Fruit fly (Drosophila melanogaster) whole organism, embryonic: ENCODE results near the gene mon2.

Source experiments
- Ada2b ChIP-seq: fragments of 200-800 bp; sonication (Bioruptor generic); IDR thresholded peaks from 2 replicates; pipeline ENCODE4 v1.3.6; 2022; ENCODE audit warnings: missing biosample characterization, missing genetic modification characterization
- Blimp-1 ChIP-seq: fragments of 200-800 bp; sonication (Bioruptor generic); optimal IDR thresholded peaks from 3 replicates; lab custom pipeline; 2018; ENCODE audit warnings: missing biosample characterization, missing genetic modification characterization, mild to moderate bottlenecking, moderate library complexity, missing genetic modification reagents
- CG10147 ChIP-seq: fragments of 200-800 bp; sonication (Bioruptor generic); optimal IDR thresholded peaks from 2 replicates; lab custom pipeline; 2019; ENCODE audit warnings: missing biosample characterization, mild to moderate bottlenecking, missing genetic modification characterization, moderate library complexity
- CG11695 ChIP-seq: fragments of 200-800 bp; sonication (Bioruptor generic); IDR thresholded peaks from 3 replicates; pipeline ENCODE4 v1.3.6; 2022; ENCODE audit warnings: missing biosample characterization, missing genetic modification characterization
- CG12104 ChIP-seq: fragments of 200-800 bp; sonication (Bioruptor generic); optimal IDR thresholded peaks from 3 replicates; lab custom pipeline; 2016; ENCODE audit warnings: missing biosample characterization, missing genetic modification characterization
- CG14014 ChIP-seq: fragments of 200-800 bp; sonication (Bioruptor generic); IDR thresholded peaks from 2 replicates; pipeline ENCODE4 v1.3.6; 2022; ENCODE audit warnings: missing biosample characterization, missing genetic modification characterization
- CG1832 ChIP-seq: fragments of 200-800 bp; sonication (Bioruptor generic); optimal IDR thresholded peaks from 2 replicates; lab custom pipeline; 2017; ENCODE audit warnings: missing biosample characterization, mild to moderate bottlenecking, missing genetic modification characterization, inconsistent platforms
- CG18476 ChIP-seq: fragments of 200-800 bp; sonication (Bioruptor generic); optimal IDR thresholded peaks from 2 replicates; lab custom pipeline; 2016; ENCODE audit warnings: missing biosample characterization, mild to moderate bottlenecking, missing genetic modification characterization
- CG2120 ChIP-seq: fragments of 200-800 bp; sonication (Bioruptor generic); optimal IDR thresholded peaks from 3 replicates; lab custom pipeline; 2016; ENCODE audit warnings: missing biosample characterization, missing genetic modification characterization
- CG2202 ChIP-seq: fragments of 200-800 bp; sonication (Bioruptor generic); optimal IDR thresholded peaks from 2 replicates; lab custom pipeline; 2018; ENCODE audit warnings: missing biosample characterization, mild to moderate bottlenecking, missing genetic modification characterization
- CG30020 ChIP-seq: fragments of 200-800 bp; optimal IDR thresholded peaks from 2 replicates; lab custom pipeline; 2019; ENCODE audit warnings: missing biosample characterization, mild to moderate bottlenecking, missing genetic modification characterization, moderate library complexity
- CG32532 ChIP-seq: fragments of 200-800 bp; sonication (Bioruptor generic); IDR thresholded peaks from 2 replicates; pipeline ENCODE4 v1.3.6; 2022; ENCODE audit warnings: missing biosample characterization, missing genetic modification characterization
- CG32767 ChIP-seq: fragments of 200-800 bp; sonication (Bioruptor generic); IDR thresholded peaks from 2 replicates; pipeline ENCODE4 v1.3.6; 2022; ENCODE audit warnings: missing biosample characterization, missing genetic modification characterization
- CG33557 ChIP-seq: fragments of 200-800 bp; sonication (Bioruptor generic); optimal IDR thresholded peaks from 2 replicates; lab custom pipeline; 2019; ENCODE audit warnings: missing biosample characterization, mild to moderate bottlenecking, missing genetic modification characterization, moderate library complexity
- CG3726 ChIP-seq: fragments of 200-800 bp; sonication (Bioruptor generic); IDR thresholded peaks from 3 replicates; pipeline ENCODE4, ENCODE4 v1.3.6; 2022; ENCODE audit warnings: missing biosample characterization, missing genetic modification characterization
- CG4360 ChIP-seq: fragments of 200-800 bp; sonication (Bioruptor generic); IDR thresholded peaks from 2 replicates; pipeline ENCODE4 v1.3.6; 2022; ENCODE audit warnings: missing biosample characterization, missing genetic modification characterization
- CG4424 ChIP-seq: fragments of 200-800 bp; sonication (Bioruptor generic); optimal IDR thresholded peaks from 3 replicates; lab custom pipeline; 2016; ENCODE audit warnings: missing biosample characterization, missing genetic modification characterization
- CG4820 ChIP-seq: fragments of 200-800 bp; sonication (Bioruptor generic); optimal IDR thresholded peaks from 3 replicates; lab custom pipeline; 2016; ENCODE audit warnings: missing biosample characterization, missing genetic modification characterization
- CG6689 ChIP-seq: fragments of 200-800 bp; sonication (Bioruptor generic); IDR thresholded peaks from 2 replicates; pipeline ENCODE4 v1.3.6; 2022; ENCODE audit warnings: missing biosample characterization, missing genetic modification characterization
- CG7372 ChIP-seq: fragments of 200-800 bp; sonication (Bioruptor generic); IDR thresholded peaks from 2 replicates; pipeline ENCODE4 v1.3.6; 2022; ENCODE audit warnings: missing biosample characterization, missing genetic modification characterization
- Chrac-16 ChIP-seq: fragments of 200-800 bp; sonication (Bioruptor generic); optimal IDR thresholded peaks from 3 replicates; lab custom pipeline; 2016; ENCODE audit warnings: missing biosample characterization, missing genetic modification characterization
- D19A ChIP-seq: fragments of 200-800 bp; optimal IDR thresholded peaks from 3 replicates; lab custom pipeline; 2019; ENCODE audit warnings: missing biosample characterization, mild to moderate bottlenecking, missing genetic modification characterization, moderate library complexity
- Deaf1 ChIP-seq: fragments of 200-800 bp; optimal IDR thresholded peaks from 3 replicates; lab custom pipeline; 2019; ENCODE audit warnings: missing biosample characterization, mild to moderate bottlenecking, missing genetic modification characterization, moderate library complexity
- Drgx ChIP-seq: fragments of 200-800 bp; sonication (Bioruptor generic); IDR thresholded peaks from 2 replicates; pipeline ENCODE4 v1.3.6; 2022; ENCODE audit warnings: missing biosample characterization, missing genetic modification characterization
- Eip74EF ChIP-seq, 2 experiments: fragments of 200-800 bp in 1 of 2; fragments of >200 bp in 1 of 2; sonication (Bioruptor generic) in 1 of 2; optimal IDR thresholded peaks; 2 replicates each; lab custom pipeline; 2017 to 2019; ENCODE audit warnings: missing biosample characterization in 2 of 2, missing genetic modification characterization in 2 of 2, mild to moderate bottlenecking in 1 of 2, moderate library complexity in 1 of 2
- H15 ChIP-seq: fragments of 200-800 bp; sonication (Bioruptor generic); IDR thresholded peaks from 3 replicates; pipeline ENCODE4 v1.3.6; 2022; ENCODE audit warnings: missing biosample characterization, missing genetic modification characterization
- Hr3 ChIP-seq: fragments of 200-800 bp; sonication (Bioruptor generic); optimal IDR thresholded peaks from 3 replicates; lab custom pipeline; 2016; ENCODE audit warnings: missing biosample characterization, missing genetic modification characterization
- Med ChIP-seq: fragments of 200-800 bp; sonication (Bioruptor generic); peaks from one replicate; lab custom pipeline; 2016; ENCODE audit warnings: missing biosample characterization, missing genetic modification characterization, mild to moderate bottlenecking, inconsistent platforms, moderate library complexity
- Oaz ChIP-seq: fragments of 200-800 bp; sonication (Bioruptor generic); IDR thresholded peaks from 2 replicates; pipeline ENCODE4 v1.3.6; 2022; ENCODE audit warnings: missing biosample characterization, missing genetic modification characterization
- Pdp1 ChIP-seq, 2 experiments: fragments of 200-800 bp; sonication (Bioruptor generic); optimal IDR thresholded peaks; 3 replicates each; lab custom pipeline; 2016; ENCODE audit warnings: missing biosample characterization in 2 of 2, missing genetic modification characterization in 2 of 2, mild to moderate bottlenecking in 1 of 2, moderate library complexity in 1 of 2
- Trl ChIP-seq, 3 experiments: fragments of >200 bp in 2 of 3; fragments of 200-800 bp in 1 of 3; sonication (Bioruptor generic) in 1 of 3; optimal IDR thresholded peaks; 2 replicates in 1 of 3; 3 replicates in 2 of 3; lab custom pipeline; 2016 to 2017; ENCODE audit warnings: missing biosample characterization in 1 of 3, missing genetic modification characterization in 1 of 3
- aop ChIP-seq: fragments of 200-800 bp; sonication (Bioruptor generic); IDR thresholded peaks from 2 replicates; pipeline ENCODE4 v1.3.6; 2022; ENCODE audit warnings: missing biosample characterization, missing genetic modification characterization
- cato ChIP-seq: fragments of 200-800 bp; sonication (Bioruptor generic); optimal IDR thresholded peaks from 2 replicates; lab custom pipeline; 2016; ENCODE audit warnings: missing biosample characterization, missing genetic modification characterization, borderline replicate concordance
- cg ChIP-seq: fragments of 200-800 bp; sonication (Bioruptor generic); optimal IDR thresholded peaks from 3 replicates; lab custom pipeline; 2019; ENCODE audit warnings: missing biosample characterization, mild to moderate bottlenecking, missing genetic modification characterization, moderate library complexity
- chinmo ChIP-seq: fragments of 200-800 bp; sonication (Bioruptor generic); IDR thresholded peaks from 4 replicates; pipeline ENCODE4 v1.3.6; 2022; ENCODE audit warnings: missing biosample characterization, missing genetic modification characterization; ENCODE audit not compliant: partially characterized antibody
- da ChIP-seq: fragments of 200-800 bp; sonication (Bioruptor generic); optimal IDR thresholded peaks from 2 replicates; lab custom pipeline; 2016; ENCODE audit warnings: missing biosample characterization, missing genetic modification characterization
- exex ChIP-seq: fragments of 200-800 bp; sonication (Bioruptor generic); optimal IDR thresholded peaks from 4 replicates; lab custom pipeline; 2018; ENCODE audit warnings: missing biosample characterization, mild to moderate bottlenecking, missing genetic modification characterization, moderate library complexity
- ftz-f1 ChIP-seq: fragments of 200-800 bp; sonication (Bioruptor generic); optimal IDR thresholded peaks from 2 replicates; lab custom pipeline; 2016; ENCODE audit warnings: missing biosample characterization, missing genetic modification characterization
- her ChIP-seq: fragments of 200-800 bp; sonication (Bioruptor generic); optimal IDR thresholded peaks from 2 replicates; lab custom pipeline; 2016; ENCODE audit warnings: missing biosample characterization, missing genetic modification characterization
- hkb ChIP-seq, 2 experiments: fragments of 200-800 bp in 1 of 2; fragments of >200 bp in 1 of 2; sonication (Bioruptor generic) in 1 of 2; IDR thresholded peaks in 1 of 2; optimal IDR thresholded peaks in 1 of 2; 2 replicates each; pipeline versions ENCODE4 v1.3.6 to Lab custom; 2017 to 2022; ENCODE audit warnings: missing biosample characterization in 1 of 2, missing genetic modification characterization in 1 of 2
- inv ChIP-seq: fragments of 200-800 bp; sonication (Bioruptor generic); IDR thresholded peaks from 2 replicates; pipeline ENCODE4 v1.3.6; 2022; ENCODE audit warnings: missing biosample characterization, missing genetic modification characterization; ENCODE audit not compliant: partially characterized antibody
- kni ChIP-seq: fragments of 200-800 bp; sonication (Bioruptor generic); optimal IDR thresholded peaks from 3 replicates; lab custom pipeline; 2017; ENCODE audit warnings: mild to moderate bottlenecking, missing biosample characterization, missing genetic modification reagents, missing genetic modification characterization
- lmd ChIP-seq: fragments of 200-800 bp; sonication (Bioruptor generic); IDR thresholded peaks from 2 replicates; pipeline ENCODE4 v1.3.6; 2022; ENCODE audit warnings: missing biosample characterization, missing genetic modification characterization
- lola ChIP-seq, 3 experiments: fragments of >200 bp in 2 of 3; fragments of 200-800 bp in 1 of 3; sonication (Bioruptor generic) in 1 of 3; optimal IDR thresholded peaks; 2 replicates each; lab custom pipeline; 2017 to 2019; ENCODE audit warnings: missing biosample characterization in 3 of 3, missing genetic modification characterization in 3 of 3, mild to moderate bottlenecking in 1 of 3, moderate library complexity in 1 of 3
- pros ChIP-seq: fragments of 200-800 bp; sonication (Bioruptor generic); optimal IDR thresholded peaks from 3 replicates; lab custom pipeline; 2019; ENCODE audit warnings: missing biosample characterization, mild to moderate bottlenecking, missing genetic modification characterization, moderate library complexity
- ttk ChIP-seq: fragments of 200-800 bp; sonication (Bioruptor generic); IDR thresholded peaks from 2 replicates; pipeline ENCODE4 v2.1.2; 2022; ENCODE audit warnings: missing biosample characterization, missing genetic modification characterization
- vnd ChIP-seq: fragments of 200-800 bp; sonication (Bioruptor generic); IDR thresholded peaks from 3 replicates; pipeline ENCODE4 v1.3.6; 2022; ENCODE audit warnings: missing biosample characterization, missing genetic modification characterization; ENCODE audit not compliant: partially characterized antibody
- vvl ChIP-seq: fragments of 200-800 bp; sonication (Bioruptor generic); IDR thresholded peaks from 2 replicates; pipeline ENCODE4 v1.3.6; 2022; ENCODE audit warnings: missing biosample characterization, missing genetic modification characterization
- yki ChIP-seq: fragments of >200 bp; optimal IDR thresholded peaks from 3 replicates; lab custom pipeline; 2018
- zen ChIP-seq: fragments of 200-800 bp; sonication (Bioruptor generic); optimal IDR thresholded peaks from 3 replicates; lab custom pipeline; 2018; ENCODE audit warnings: missing biosample characterization, mild to moderate bottlenecking, missing genetic modification characterization, moderate library complexity

mon2 gene

DNA sequence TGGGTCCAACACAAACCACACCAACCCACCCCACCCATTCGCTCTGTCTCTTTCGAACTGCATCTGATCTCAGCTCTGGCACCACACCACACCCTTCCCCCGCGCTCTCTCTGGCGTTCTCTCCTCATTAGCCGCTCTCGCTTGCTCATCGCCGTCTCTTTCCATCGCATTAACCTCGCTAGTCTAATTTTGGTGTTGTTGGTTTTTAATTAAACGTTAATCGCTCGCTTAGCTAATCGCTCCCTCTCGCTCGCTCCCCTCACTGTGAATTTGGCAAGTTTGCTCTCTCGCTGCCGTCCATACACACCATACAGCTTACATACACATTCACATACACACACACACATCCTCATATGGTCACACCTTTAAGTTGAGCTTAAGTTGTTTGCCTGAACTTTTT, 19.7 kb downstream of the mon2 start (continued):
- TF ChIP-seq CG33557 (no peak), zen (tag; lab: Kevin White, UChicago) (no peak), CG6689 (GFP tag; lab: Robert Waterston, UW) (no peak), CG12104 (no peak), CG4360 (GFP tag; lab: Robert Waterston, UW) (peak; percentile 64), vvl (peak; percentile 88), yki (peak; percentile 49), aop (no peak), CG11695 (GFP tag; lab: Robert Waterston, UW) (no peak), CG4424 (GFP tag; lab: Kevin White, UChicago) (no peak), CG2202 (tag; lab: Kevin White, UChicago) (no peak), CG2120 (GFP tag; lab: Kevin White, UChicago) (no peak), CG1832 (peak; percentile 75), CG32767 (GFP tag; lab: Robert Waterston, UW) (no peak), ftz-f1 (GFP tag; lab: Kevin White, UChicago) (peak; percentile 61), da (GFP tag; lab: Kevin White, UChicago) (no peak), kni (GFP tag; lab: Kevin White, UChicago) (peak; percentile 63), CG30020 (tag; lab: Kevin White, UChicago) (no peak), Eip74EF (GFP tag; optimal IDR thresholded peaks at IDR 0.05; lab: Kevin White, UChicago) (peak in 1 of 2 experiments; percentile 11), Trl (optimal IDR thresholded peaks at IDR 0.05; lab: Kevin White, UChicago) (peak; percentile 95 to 96), Trl (GFP tag; optimal IDR thresholded peaks at IDR 0.05; lab: Kevin White, UChicago) (no peak), CG10147 (GFP tag; lab: Kevin White, UChicago) (no peak), hkb (optimal IDR thresholded peaks at IDR 0.05; lab: Kevin White, UChicago) (no peak), hkb (GFP tag; IDR thresholded peaks at IDR 0.05; lab: Robert Waterston, UW) (no peak), Chrac-16 (no peak), ttk (GFP tag; lab: Robert Waterston, UW) (no peak; the same call in 1 of the 2 replicates), cg (GFP tag; lab: Kevin White, UChicago) (peak; percentile 79), CG4820 (GFP tag; lab: Kevin White, UChicago) (no peak), Drgx (GFP tag; lab: Robert Waterston, UW) (no peak), vnd (GFP tag; lab: Robert Waterston, UW) (no peak), chinmo (GFP tag; lab: Robert Waterston, UW) (peak; percentile 95; the same call in 3 of the 4 replicates), CG32532 (peak; percentile 8; the same call in 1 of the 2 replicates), CG18476 (GFP tag; lab: Kevin White, UChicago) (no peak), Deaf1 (no peak), exex (peak; percentile 19), CG3726 (no peak), D19A (tag; lab: Kevin White, UChicago) (no peak), Ada2b (GFP tag; lab: Robert Waterston, UW) (no peak), Blimp-1 (peak; percentile 45), lola (GFP tag; optimal IDR thresholded peaks at IDR 0.05; lab: Kevin White, UChicago) (peak in 1 of 3 experiments; percentile 0), CG7372 (GFP tag; lab: Robert Waterston, UW) (no peak), H15 (GFP tag; lab: Robert Waterston, UW) (no peak), her (GFP tag; lab: Kevin White, UChicago) (peak; percentile 2), Pdp1 (GFP tag; optimal IDR thresholded peaks at IDR 0.05; lab: Kevin White, UChicago) (peak in 1 of 2 experiments; percentile 35), lmd (GFP tag; lab: Robert Waterston, UW) (no peak), inv (GFP tag; lab: Robert Waterston, UW) (no peak), Med (GFP tag; lab: Kevin White, UChicago) (peak; percentile 66), Hr3 (GFP tag; lab: Kevin White, UChicago) (no peak), Oaz (GFP tag; lab: Robert Waterston, UW) (no peak), cato (GFP tag; lab: Kevin White, UChicago) (no peak), CG14014 (GFP tag; lab: Robert Waterston, UW) (no peak), pros (no peak)
